Fruit fly (Drosophila melanogaster) whole organism, embryonic: ENCODE results near the gene CG12115.

Source experiments
- Atf6 ChIP-seq: fragments of 200-800 bp; sonication (Bioruptor generic); IDR thresholded peaks from 2 replicates; pipeline ENCODE4 v1.3.6; 2022; ENCODE audit warnings: missing biosample characterization, missing genetic modification characterization
- Bgb ChIP-seq: fragments of 200-800 bp; sonication (Bioruptor generic); IDR thresholded peaks from 2 replicates; pipeline ENCODE4 v1.3.6; 2022; ENCODE audit warnings: missing biosample characterization, missing genetic modification characterization; ENCODE audit not compliant: partially characterized antibody
- CG10209 ChIP-seq: fragments of 200-800 bp; sonication (Bioruptor generic); optimal IDR thresholded peaks from 3 replicates; lab custom pipeline; 2017; ENCODE audit warnings: missing biosample characterization, mild to moderate bottlenecking, missing genetic modification characterization, missing genetic modification reagents
- CG10274 ChIP-seq: fragments of 200-800 bp; sonication (Bioruptor generic); optimal IDR thresholded peaks from 3 replicates; lab custom pipeline; 2017; ENCODE audit warnings: missing biosample characterization, mild to moderate bottlenecking, missing genetic modification characterization
- CG11093 ChIP-seq: fragments of 200-800 bp; sonication (Bioruptor generic); IDR thresholded peaks from 3 replicates; pipeline ENCODE4 v1.3.6; 2022; ENCODE audit warnings: missing biosample characterization, missing genetic modification characterization
- CG11723 ChIP-seq: fragments of 200-800 bp; sonication (Bioruptor generic); optimal IDR thresholded peaks from 2 replicates; lab custom pipeline; 2017; ENCODE audit warnings: missing biosample characterization, mild to moderate bottlenecking, missing genetic modification characterization
- CG12219 ChIP-seq: fragments of 200-800 bp; sonication (Bioruptor generic); optimal IDR thresholded peaks from 3 replicates; lab custom pipeline; 2018; ENCODE audit warnings: missing biosample characterization, mild to moderate bottlenecking, missing genetic modification characterization
- CG13287 ChIP-seq: fragments of 200-800 bp; sonication (Bioruptor generic); IDR thresholded peaks from 2 replicates; pipeline ENCODE4 v1.3.6; 2022; ENCODE audit warnings: missing biosample characterization, missing genetic modification characterization; ENCODE audit not compliant: partially characterized antibody
- CG13624 ChIP-seq: fragments of 200-800 bp; sonication (Bioruptor generic); optimal IDR thresholded peaks from 2 replicates; lab custom pipeline; 2016; ENCODE audit warnings: missing biosample characterization, missing genetic modification characterization
- CG14860 ChIP-seq: fragments of 200-800 bp; sonication (Bioruptor generic); IDR thresholded peaks from 3 replicates; pipeline ENCODE4 v1.3.6; 2022; ENCODE audit warnings: missing biosample characterization, missing genetic modification characterization; ENCODE audit not compliant: partially characterized antibody
- CG15479 ChIP-seq: fragments of 200-800 bp; sonication (Bioruptor generic); optimal IDR thresholded peaks from 3 replicates; lab custom pipeline; 2019; ENCODE audit warnings: missing biosample characterization, mild to moderate bottlenecking, missing genetic modification characterization, moderate library complexity
- CG15601 ChIP-seq: fragments of 200-800 bp; sonication (Bioruptor generic); optimal IDR thresholded peaks from 3 replicates; lab custom pipeline; 2019; ENCODE audit warnings: missing biosample characterization, mild to moderate bottlenecking, missing genetic modification characterization, moderate library complexity
- CG16815 ChIP-seq: fragments of 200-800 bp; sonication (Bioruptor generic); optimal IDR thresholded peaks from 3 replicates; lab custom pipeline; 2017; ENCODE audit warnings: missing biosample characterization, mild to moderate bottlenecking, missing genetic modification characterization
- CG1832 ChIP-seq: fragments of 200-800 bp; sonication (Bioruptor generic); optimal IDR thresholded peaks from 2 replicates; lab custom pipeline; 2017; ENCODE audit warnings: missing biosample characterization, mild to moderate bottlenecking, missing genetic modification characterization, inconsistent platforms
- CG31224 ChIP-seq: fragments of 200-800 bp; sonication (Bioruptor generic); IDR thresholded peaks from 2 replicates; pipeline ENCODE4 v1.3.6; 2022; ENCODE audit warnings: missing biosample characterization, missing genetic modification characterization
- CG32532 ChIP-seq: fragments of 200-800 bp; sonication (Bioruptor generic); IDR thresholded peaks from 2 replicates; pipeline ENCODE4 v1.3.6; 2022; ENCODE audit warnings: missing biosample characterization, missing genetic modification characterization
- CG4282 ChIP-seq: fragments of 200-800 bp; sonication (Bioruptor generic); optimal IDR thresholded peaks from 2 replicates; lab custom pipeline; 2016; ENCODE audit warnings: missing biosample characterization, missing genetic modification characterization
- CG4360 ChIP-seq: fragments of 200-800 bp; sonication (Bioruptor generic); IDR thresholded peaks from 2 replicates; pipeline ENCODE4 v1.3.6; 2022; ENCODE audit warnings: missing biosample characterization, missing genetic modification characterization
- CG7786 ChIP-seq: fragments of 200-800 bp; sonication (Bioruptor generic); optimal IDR thresholded peaks from 2 replicates; lab custom pipeline; 2016; ENCODE audit warnings: missing biosample characterization, missing genetic modification characterization
- CG8388 ChIP-seq: fragments of 200-800 bp; sonication (Bioruptor generic); optimal IDR thresholded peaks from 2 replicates; lab custom pipeline; 2019; ENCODE audit warnings: missing biosample characterization, mild to moderate bottlenecking, missing genetic modification characterization, moderate library complexity
- D ChIP-seq, 2 experiments: fragments of 200-800 bp in 1 of 2; fragments of >200 bp in 1 of 2; sonication (Bioruptor generic) in 1 of 2; optimal IDR thresholded peaks; 2 replicates in 1 of 2; 3 replicates in 1 of 2; lab custom pipeline; 2017; ENCODE audit warnings: mild to moderate bottlenecking in 1 of 2, missing biosample characterization in 1 of 2, missing genetic modification characterization in 1 of 2, missing genetic modification reagents in 1 of 2
- HLH4C ChIP-seq: fragments of 200-800 bp; sonication (Bioruptor generic); IDR thresholded peaks from 3 replicates; pipeline ENCODE4 v1.3.6; 2022; ENCODE audit warnings: missing biosample characterization, missing genetic modification characterization; ENCODE audit not compliant: partially characterized antibody
- HmgD ChIP-seq: fragments of 200-800 bp; sonication (Bioruptor generic); optimal IDR thresholded peaks from 3 replicates; lab custom pipeline; 2016; ENCODE audit warnings: missing biosample characterization, missing genetic modification characterization
- Hmx ChIP-seq: fragments of 200-800 bp; sonication (Bioruptor generic); optimal IDR thresholded peaks from 2 replicates; lab custom pipeline; 2016; ENCODE audit warnings: missing biosample characterization, missing genetic modification characterization
- Hr3 ChIP-seq: fragments of 200-800 bp; sonication (Bioruptor generic); optimal IDR thresholded peaks from 3 replicates; lab custom pipeline; 2016; ENCODE audit warnings: missing biosample characterization, missing genetic modification characterization
- Kr ChIP-seq: fragments of 200-800 bp; sonication (Bioruptor generic); optimal IDR thresholded peaks from 2 replicates; lab custom pipeline; 2017; ENCODE audit warnings: missing biosample characterization, mild to moderate bottlenecking, missing genetic modification characterization
- Mad ChIP-seq: fragments of 200-800 bp; sonication (Bioruptor generic); optimal IDR thresholded peaks from 2 replicates; lab custom pipeline; 2016; ENCODE audit warnings: missing biosample characterization, missing genetic modification characterization
- Mrtf ChIP-seq: fragments of 200-800 bp; sonication (Bioruptor generic); IDR thresholded peaks from 3 replicates; pipeline ENCODE4 v1.3.6; 2022; ENCODE audit warnings: missing biosample characterization, missing genetic modification characterization
- NfI ChIP-seq: fragments of 200-800 bp; sonication (Bioruptor generic); optimal IDR thresholded peaks from 3 replicates; lab custom pipeline; 2018; ENCODE audit warnings: missing biosample characterization, mild to moderate bottlenecking, missing genetic modification characterization, moderate library complexity
- Poxn ChIP-seq: fragments of 200-800 bp; sonication (Bioruptor generic); IDR thresholded peaks from 2 replicates; pipeline ENCODE4 v1.3.6; 2022; ENCODE audit warnings: missing biosample characterization, missing genetic modification characterization
- ac ChIP-seq: fragments of 200-800 bp; sonication (Bioruptor generic); optimal IDR thresholded peaks from 3 replicates; lab custom pipeline; 2017; ENCODE audit warnings: missing biosample characterization, mild to moderate bottlenecking, missing genetic modification characterization
- ase ChIP-seq: fragments of 200-800 bp; sonication (Bioruptor generic); IDR thresholded peaks from 3 replicates; pipeline ENCODE4 v1.3.6; 2022; ENCODE audit warnings: missing biosample characterization, missing genetic modification characterization
- bsh ChIP-seq, 2 experiments: fragments of 200-800 bp; sonication (Bioruptor generic); optimal IDR thresholded peaks; 2 replicates each; lab custom pipeline; 2017 to 2018; ENCODE audit warnings: mild to moderate bottlenecking in 2 of 2, missing biosample characterization in 2 of 2, missing genetic modification characterization in 2 of 2, moderate library complexity in 1 of 2
- crol ChIP-seq: fragments of 200-800 bp; sonication (Bioruptor generic); IDR thresholded peaks from 2 replicates; pipeline ENCODE4 v1.3.6; 2022; ENCODE audit warnings: missing biosample characterization, missing genetic modification characterization
- disco-r ChIP-seq: fragments of 200-800 bp; sonication (Bioruptor generic); optimal IDR thresholded peaks from 2 replicates; lab custom pipeline; 2016; ENCODE audit warnings: missing biosample characterization, missing genetic modification characterization
- eyg ChIP-seq: fragments of 200-800 bp; sonication (Bioruptor generic); optimal IDR thresholded peaks from 3 replicates; lab custom pipeline; 2016; ENCODE audit warnings: missing biosample characterization, missing genetic modification characterization
- grn ChIP-seq: fragments of 200-800 bp; sonication (Bioruptor generic); optimal IDR thresholded peaks from 3 replicates; lab custom pipeline; 2017; ENCODE audit warnings: missing biosample characterization, missing genetic modification characterization
- knrl ChIP-seq: fragments of 200-800 bp; sonication (Bioruptor generic); IDR thresholded peaks from 3 replicates; pipeline ENCODE4 v1.3.6; 2022; ENCODE audit warnings: missing biosample characterization, missing genetic modification characterization; ENCODE audit not compliant: partially characterized antibody
- mld ChIP-seq: fragments of 200-800 bp; sonication (Bioruptor generic); IDR thresholded peaks from 3 replicates; pipeline ENCODE4 v1.3.6; 2022; ENCODE audit warnings: missing biosample characterization, missing genetic modification characterization; ENCODE audit not compliant: partially characterized antibody
- pnt ChIP-seq: fragments of 200-800 bp; sonication (Bioruptor generic); optimal IDR thresholded peaks from 3 replicates; lab custom pipeline; 2016; ENCODE audit warnings: missing biosample characterization, missing genetic modification characterization
- psq ChIP-seq: fragments of 200-800 bp; sonication (Bioruptor generic); optimal IDR thresholded peaks from 2 replicates; lab custom pipeline; 2017; ENCODE audit warnings: missing biosample characterization, missing genetic modification characterization
- repo ChIP-seq: fragments of 200-800 bp; sonication (Bioruptor generic); optimal IDR thresholded peaks from 2 replicates; lab custom pipeline; 2016; ENCODE audit warnings: missing biosample characterization, missing genetic modification characterization
- scrt ChIP-seq: fragments of 200-800 bp; sonication (Bioruptor generic); optimal IDR thresholded peaks from 2 replicates; lab custom pipeline; 2018; ENCODE audit warnings: missing biosample characterization, mild to moderate bottlenecking, missing genetic modification characterization, moderate library complexity
- sens ChIP-seq: fragments of 200-800 bp; sonication (Bioruptor generic); peaks from one replicate; lab custom pipeline; 2016; ENCODE audit warnings: missing biosample characterization, missing genetic modification characterization
- sima ChIP-seq: fragments of 200-800 bp; sonication (Bioruptor generic); optimal IDR thresholded peaks from 2 replicates; lab custom pipeline; 2016; ENCODE audit warnings: missing biosample characterization, missing genetic modification characterization
- toy ChIP-seq: fragments of 200-800 bp; sonication (Bioruptor generic); IDR thresholded peaks from 2 replicates; pipeline ENCODE4 v1.3.6; 2022; ENCODE audit warnings: missing biosample characterization, missing genetic modification characterization
- unc-4 ChIP-seq: fragments of 200-800 bp; sonication (Bioruptor generic); IDR thresholded peaks from 2 replicates; pipeline ENCODE4 v1.3.6; 2022; ENCODE audit warnings: missing biosample characterization, missing genetic modification characterization; ENCODE audit not compliant: partially characterized antibody
- wdn ChIP-seq: fragments of 200-800 bp; sonication (Bioruptor generic); IDR thresholded peaks from 2 replicates; pipeline ENCODE4 v1.3.6; 2022; ENCODE audit warnings: missing biosample characterization, missing genetic modification characterization
- z ChIP-seq: fragments of 200-800 bp; sonication (Bioruptor generic); IDR thresholded peaks from 3 replicates; pipeline ENCODE4 v1.3.6; 2022; ENCODE audit warnings: missing biosample characterization, missing genetic modification characterization

The CG12115 gene

dm6 chrX:9141219-9141618 lies 49.2 kb downstream of the CG12115 start (continued):
- TF ChIP-seq Hr3 (peak; percentile 65), crol (GFP tag; lab: Robert Waterston, UW) (peak; percentile 18; the same call in 1 of the 2 replicates), CG4282 (GFP tag; lab: Kevin White, UChicago) (no peak), z (peak; percentile 25; the same call in 1 of the 3 replicates), CG15479 (peak; percentile 25), scrt (GFP tag; lab: Kevin White, UChicago) (peak; percentile 7), Poxn (GFP tag; lab: Robert Waterston, UW) (no peak), NfI (GFP tag; lab: Kevin White, UChicago) (peak; percentile 59), Kr (no peak), repo (GFP tag; lab: Kevin White, UChicago) (peak; percentile 78), grn (GFP tag; lab: Kevin White, UChicago) (peak; percentile 31), D (optimal IDR thresholded peaks at IDR 0.05; lab: Kevin White, UChicago) (no peak), D (GFP tag; optimal IDR thresholded peaks at IDR 0.05; lab: Kevin White, UChicago) (peak; percentile 70), CG16815 (peak; percentile 75), CG1832 (no peak), ase (peak; percentile 82), CG8388 (GFP tag; lab: Kevin White, UChicago) (peak; percentile 48), pnt (GFP tag; lab: Kevin White, UChicago) (peak; percentile 82), Bgb (no peak), CG15601 (peak; percentile 55), knrl (0 out of 3 replicates have a peak, but pooled peaks have one; percentile 23), mld (GFP tag; lab: Robert Waterston, UW) (no peak), CG11093 (GFP tag; lab: Robert Waterston, UW) (peak; percentile 80), wdn (GFP tag; lab: Robert Waterston, UW) (peak; percentile 58; the same call in 1 of the 2 replicates), CG10274 (GFP tag; lab: Kevin White, UChicago) (no peak), CG13624 (GFP tag; lab: Kevin White, UChicago) (peak; percentile 64), CG7786 (peak; percentile 76), CG31224 (peak; percentile 62; the same call in 1 of the 2 replicates), HmgD (GFP tag; lab: Kevin White, UChicago) (no peak), CG4360 (GFP tag; lab: Robert Waterston, UW) (peak; percentile 58; the same call in 1 of the 2 replicates), sens (peak; percentile 94), ac (peak; percentile 18), eyg (GFP tag; lab: Kevin White, UChicago) (no peak), CG11723 (peak; percentile 41), CG13287 (no peak), HLH4C (GFP tag; lab: Robert Waterston, UW) (no peak), Mad (GFP tag; lab: Kevin White, UChicago) (peak; percentile 67), CG14860 (GFP tag; lab: Robert Waterston, UW) (no peak), CG12219 (GFP tag; lab: Kevin White, UChicago) (peak; percentile 78), unc-4 (GFP tag; lab: Robert Waterston, UW) (no peak), Atf6 (GFP tag; lab: Robert Waterston, UW) (peak; percentile 68), toy (GFP tag; lab: Robert Waterston, UW) (peak; percentile 47; the same call in 1 of the 2 replicates), disco-r (GFP tag; lab: Kevin White, UChicago) (no peak), CG32532 (GFP tag; lab: Robert Waterston, UW) (peak; percentile 84), psq (GFP tag; lab: Kevin White, UChicago) (peak; percentile 1), CG10209 (GFP tag; lab: Kevin White, UChicago) (peak; percentile 72), Mrtf (GFP tag; lab: Robert Waterston, UW) (peak; percentile 85), Hmx (GFP tag; lab: Kevin White, UChicago) (no peak), bsh (GFP tag; optimal IDR thresholded peaks at IDR 0.05; lab: Kevin White, UChicago) (peak; percentile 26 to 80), sima (GFP tag; lab: Kevin White, UChicago) (no peak)
